Fruit fly (Drosophila melanogaster) whole organism, prepupa: Measurements from ENCODE around the gene CG14777.

ENCODE experiments used
- Blimp-1 ChIP-seq: fragments of 200-800 bp; sonication (Bioruptor generic); optimal IDR thresholded peaks from 3 replicates; lab custom pipeline; 2017; ENCODE audit warnings: missing biosample characterization, missing genetic modification characterization, mild to moderate bottlenecking, moderate library complexity, missing genetic modification reagents
- CG10631 ChIP-seq: fragments of 200-800 bp; sonication (Bioruptor generic); optimal IDR thresholded peaks from 2 replicates; lab custom pipeline; 2016; ENCODE audit warnings: missing biosample characterization, missing genetic modification characterization
- CG10669 ChIP-seq: fragments of 200-800 bp; sonication (Bioruptor generic); optimal IDR thresholded peaks from 3 replicates; lab custom pipeline; 2018; ENCODE audit warnings: missing biosample characterization, mild to moderate bottlenecking, missing genetic modification characterization, moderate library complexity
- CG11762 ChIP-seq: fragments of 200-800 bp; sonication (Bioruptor generic); optimal IDR thresholded peaks from 3 replicates; lab custom pipeline; 2016; ENCODE audit warnings: missing biosample characterization, missing genetic modification characterization; ENCODE audit not compliant: insufficient read depth
- CG1621 ChIP-seq: fragments of 200-800 bp; sonication (Bioruptor generic); optimal IDR thresholded peaks from 3 replicates; lab custom pipeline; 2018; ENCODE audit warnings: missing biosample characterization, mild to moderate bottlenecking, missing genetic modification characterization
- CG16779 ChIP-seq: fragments of 200-800 bp; sonication (Bioruptor generic); optimal IDR thresholded peaks from 3 replicates; lab custom pipeline; 2017; ENCODE audit warnings: missing biosample characterization, mild to moderate bottlenecking, missing genetic modification characterization
- CG3032 ChIP-seq: fragments of 200-800 bp; optimal IDR thresholded peaks from 2 replicates; lab custom pipeline; 2019; ENCODE audit warnings: missing biosample characterization, mild to moderate bottlenecking, missing genetic modification characterization, moderate library complexity
- CG32006 ChIP-seq: fragments of 200-800 bp; sonication (Bioruptor generic); optimal IDR thresholded peaks from 3 replicates; lab custom pipeline; 2017; ENCODE audit warnings: missing biosample characterization, mild to moderate bottlenecking, missing genetic modification characterization
- CG34406 ChIP-seq: fragments of 200-800 bp; sonication (Bioruptor generic); optimal IDR thresholded peaks from 3 replicates; lab custom pipeline; 2016; ENCODE audit warnings: missing biosample characterization, missing genetic modification characterization
- CG3919 ChIP-seq: fragments of 200-800 bp; sonication (Bioruptor generic); optimal IDR thresholded peaks from 3 replicates; lab custom pipeline; 2016; ENCODE audit warnings: missing biosample characterization, missing genetic modification characterization
- CG6163 ChIP-seq: fragments of 200-800 bp; sonication (Bioruptor generic); IDR thresholded peaks from 3 replicates; pipeline ENCODE4 v1.3.6; 2022; ENCODE audit warnings: missing biosample characterization, missing genetic modification characterization
- CG6276 ChIP-seq: fragments of 200-800 bp; sonication (Bioruptor generic); optimal IDR thresholded peaks from 2 replicates; lab custom pipeline; 2017; ENCODE audit warnings: missing biosample characterization, mild to moderate bottlenecking, missing genetic modification characterization
- CG6792 ChIP-seq: fragments of 200-800 bp; sonication (Bioruptor generic); optimal IDR thresholded peaks from 3 replicates; lab custom pipeline; 2016; ENCODE audit warnings: missing biosample characterization, missing genetic modification characterization
- CG6808 ChIP-seq: fragments of 200-800 bp; sonication (Bioruptor generic); optimal IDR thresholded peaks from 3 replicates; lab custom pipeline; 2017; ENCODE audit warnings: missing biosample characterization, missing genetic modification characterization, mild to moderate bottlenecking, moderate library complexity, missing genetic modification reagents
- CG6854 ChIP-seq: fragments of 200-800 bp; sonication (Bioruptor generic); optimal IDR thresholded peaks from 2 replicates; lab custom pipeline; 2017; ENCODE audit warnings: missing biosample characterization, mild to moderate bottlenecking, missing genetic modification characterization
- CG7368 ChIP-seq: fragments of 200-800 bp; sonication (Bioruptor generic); optimal IDR thresholded peaks from 3 replicates; lab custom pipeline; 2016; ENCODE audit warnings: missing biosample characterization, missing genetic modification characterization
- CG8319 ChIP-seq: fragments of 200-800 bp; sonication (Bioruptor generic); optimal IDR thresholded peaks from 3 replicates; lab custom pipeline; 2016; ENCODE audit warnings: missing biosample characterization, missing genetic modification characterization
- CG8632 ChIP-seq: fragments of 200-800 bp; sonication (Bioruptor generic); optimal IDR thresholded peaks from 3 replicates; lab custom pipeline; 2016; ENCODE audit warnings: missing biosample characterization, missing genetic modification characterization
- Eip78C ChIP-seq: fragments of 200-800 bp; sonication (Bioruptor generic); peaks from one replicate; lab custom pipeline; 2016; ENCODE audit warnings: missing biosample characterization, missing genetic modification characterization
- Ets96B ChIP-seq: fragments of 200-800 bp; optimal IDR thresholded peaks from 2 replicates; lab custom pipeline; 2019; ENCODE audit warnings: missing biosample characterization, mild to moderate bottlenecking, missing genetic modification characterization, moderate library complexity
- Gug ChIP-seq: fragments of 200-800 bp; sonication (Bioruptor generic); IDR thresholded peaks from 2 replicates; pipeline ENCODE4 v1.3.6; 2022; ENCODE audit warnings: missing biosample characterization, missing genetic modification characterization
- Hr38 ChIP-seq: sonication (Bioruptor generic); optimal IDR thresholded peaks from 2 replicates; lab custom pipeline; 2016; ENCODE audit warnings: missing biosample characterization, missing genetic modification characterization
- Hr4 ChIP-seq: fragments of 200-800 bp; sonication (Bioruptor generic); optimal IDR thresholded peaks from 3 replicates; lab custom pipeline; 2016; ENCODE audit warnings: missing biosample characterization, missing genetic modification characterization
- Met ChIP-seq: fragments of 200-800 bp; sonication (Bioruptor generic); optimal IDR thresholded peaks from 3 replicates; lab custom pipeline; 2016; ENCODE audit warnings: missing biosample characterization, missing genetic modification characterization
- OdsH ChIP-seq: fragments of 200-800 bp; sonication (Bioruptor generic); optimal IDR thresholded peaks from 3 replicates; lab custom pipeline; 2016; ENCODE audit warnings: missing biosample characterization, missing genetic modification characterization
- Smox ChIP-seq: fragments of 200-800 bp; sonication (Bioruptor generic); optimal IDR thresholded peaks from 3 replicates; lab custom pipeline; 2016; ENCODE audit warnings: missing biosample characterization, missing genetic modification characterization
- Sox102F ChIP-seq: fragments of 200-800 bp; sonication (Bioruptor generic); optimal IDR thresholded peaks from 2 replicates; lab custom pipeline; 2016; ENCODE audit warnings: missing biosample characterization, mild to moderate bottlenecking, missing genetic modification characterization
- Sox14 ChIP-seq: fragments of 200-800 bp; sonication (Bioruptor generic); optimal IDR thresholded peaks from 3 replicates; lab custom pipeline; 2016; ENCODE audit warnings: missing biosample characterization, missing genetic modification characterization
- Sox15 ChIP-seq: fragments of 200-800 bp; sonication (Bioruptor generic); optimal IDR thresholded peaks from 3 replicates; lab custom pipeline; 2016; ENCODE audit warnings: missing biosample characterization, missing genetic modification characterization
- achi ChIP-seq: fragments of 200-800 bp; sonication (Bioruptor generic); optimal IDR thresholded peaks from 3 replicates; lab custom pipeline; 2016; ENCODE audit warnings: missing biosample characterization, missing genetic modification characterization
- cyc ChIP-seq: fragments of 200-800 bp; sonication (Bioruptor generic); optimal IDR thresholded peaks from 3 replicates; lab custom pipeline; 2016; ENCODE audit warnings: missing biosample characterization, missing genetic modification characterization
- dac ChIP-seq: fragments of 200-800 bp; sonication (Bioruptor generic); optimal IDR thresholded peaks from 2 replicates; lab custom pipeline; 2017; ENCODE audit warnings: missing biosample characterization, mild to moderate bottlenecking, missing genetic modification characterization
- esn ChIP-seq: fragments of 200-800 bp; sonication (Bioruptor generic); optimal IDR thresholded peaks from 2 replicates; lab custom pipeline; 2016; ENCODE audit warnings: missing biosample characterization, mild to moderate bottlenecking, missing genetic modification characterization, moderate library complexity
- fd59A ChIP-seq: fragments of 200-800 bp; sonication (Bioruptor generic); optimal IDR thresholded peaks from 2 replicates; lab custom pipeline; 2017; ENCODE audit warnings: missing biosample characterization, mild to moderate bottlenecking, missing genetic modification characterization, missing genetic modification reagents
- fd85E ChIP-seq: fragments of 200-800 bp; sonication (Bioruptor generic); optimal IDR thresholded peaks from 3 replicates; lab custom pipeline; 2016; ENCODE audit warnings: missing biosample characterization, missing genetic modification characterization
- fkh ChIP-seq: fragments of 200-800 bp; sonication (Bioruptor generic); optimal IDR thresholded peaks from 3 replicates; lab custom pipeline; 2017; ENCODE audit warnings: missing biosample characterization, mild to moderate bottlenecking, missing genetic modification characterization, moderate library complexity
- lz ChIP-seq: fragments of 200-800 bp; sonication (Bioruptor generic); optimal IDR thresholded peaks from 3 replicates; lab custom pipeline; 2016; ENCODE audit warnings: missing biosample characterization, missing genetic modification characterization
- net ChIP-seq: fragments of 200-800 bp; sonication (Bioruptor generic); optimal IDR thresholded peaks from 3 replicates; lab custom pipeline; 2016; ENCODE audit warnings: missing biosample characterization, missing genetic modification characterization
- pdm3 ChIP-seq: fragments of 200-800 bp; sonication (Bioruptor generic); optimal IDR thresholded peaks from 3 replicates; lab custom pipeline; 2016; ENCODE audit warnings: missing biosample characterization, missing genetic modification characterization
- salr ChIP-seq, 2 experiments: fragments of 200-800 bp; sonication (Bioruptor generic); optimal IDR thresholded peaks; 3 replicates each; lab custom pipeline; 2016 to 2018; ENCODE audit warnings: missing biosample characterization in 2 of 2, missing genetic modification characterization in 2 of 2, mild to moderate bottlenecking in 1 of 2
- ss ChIP-seq, 2 experiments: fragments of 200-800 bp; sonication (Bioruptor generic); optimal IDR thresholded peaks; 2 replicates in 1 of 2; 3 replicates in 1 of 2; lab custom pipeline; 2017 to 2018; ENCODE audit warnings: mild to moderate bottlenecking in 2 of 2, missing biosample characterization in 2 of 2, missing genetic modification characterization in 2 of 2, moderate library complexity in 1 of 2
- svp ChIP-seq: fragments of 200-800 bp; sonication (Bioruptor generic); peaks from one replicate; lab custom pipeline; 2016; ENCODE audit warnings: missing biosample characterization, missing genetic modification characterization
- topi ChIP-seq: fragments of 200-800 bp; sonication (Bioruptor generic); optimal IDR thresholded peaks from 3 replicates; lab custom pipeline; 2016; ENCODE audit warnings: missing biosample characterization, missing genetic modification characterization
- vri ChIP-seq: fragments of 200-800 bp; sonication (Bioruptor generic); optimal IDR thresholded peaks from 3 replicates; lab custom pipeline; 2016; ENCODE audit warnings: missing biosample characterization, mild to moderate bottlenecking, missing genetic modification characterization

CG14777 gene

dm6 chrX:1478276-1479122, 12.6 kb downstream of the CG14777 start, which contains the start of gene rush (continued):
- no peak for TF ChIP-seq Blimp-1 (GFP tag; lab: Kevin White, UChicago)
- TF ChIP-seq CG8632 (GFP tag; lab: Kevin White, UChicago) = no peak
- TF ChIP-seq cyc (GFP tag; lab: Kevin White, UChicago) = peak; percentile 24
- TF ChIP-seq esn = peak; percentile 36
- TF ChIP-seq Sox15 (GFP tag; lab: Kevin White, UChicago) = no peak
- no peak for TF ChIP-seq CG10631
- peak in 1 of 2 experiments; percentile 15 for TF ChIP-seq ss (GFP tag; optimal IDR thresholded peaks at IDR 0.05; lab: Kevin White, UChicago)
- peak; percentile 34 for TF ChIP-seq CG32006
- TF ChIP-seq salr (GFP tag; optimal IDR thresholded peaks at IDR 0.05; lab: Kevin White, UChicago) = no peak
- no peak for TF ChIP-seq vri
- peak; percentile 30 for TF ChIP-seq lz (GFP tag; lab: Kevin White, UChicago)
- no peak for TF ChIP-seq CG11762 (GFP tag; lab: Kevin White, UChicago)
- no peak for TF ChIP-seq fd59A (GFP tag; lab: Kevin White, UChicago)
- TF ChIP-seq net (GFP tag; lab: Kevin White, UChicago) = peak; percentile 18
- no peak for TF ChIP-seq Hr4 (GFP tag; lab: Kevin White, UChicago)
- TF ChIP-seq Hr38 (GFP tag; lab: Kevin White, UChicago) = no peak

DNA sequence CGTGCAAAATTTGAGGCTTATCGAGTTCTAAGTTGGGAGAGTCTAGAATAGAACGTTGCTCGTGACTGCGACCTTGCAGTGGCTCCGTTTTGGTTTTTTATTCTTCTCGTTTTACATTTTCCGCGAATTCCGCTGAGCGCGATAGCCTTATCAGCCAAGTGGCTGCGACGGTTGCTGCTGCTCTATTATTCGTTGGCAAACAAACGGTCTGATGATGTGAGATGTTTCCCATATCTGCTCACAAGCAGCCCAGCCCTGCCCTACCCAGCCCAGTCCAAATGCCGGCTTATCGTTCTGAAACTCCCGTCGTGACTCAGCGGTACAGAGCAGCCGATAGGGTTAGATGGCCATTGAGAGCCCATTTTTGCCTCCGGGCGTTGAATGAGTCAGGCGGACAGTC, 14.5 kb downstream of the CG14777 start:
- TF ChIP-seq Eip78C (GFP tag; lab: Kevin White, UChicago) (no peak), svp (GFP tag; lab: Kevin White, UChicago) (peak; percentile 57), CG6808 (GFP tag; lab: Kevin White, UChicago) (no peak)

DNA sequence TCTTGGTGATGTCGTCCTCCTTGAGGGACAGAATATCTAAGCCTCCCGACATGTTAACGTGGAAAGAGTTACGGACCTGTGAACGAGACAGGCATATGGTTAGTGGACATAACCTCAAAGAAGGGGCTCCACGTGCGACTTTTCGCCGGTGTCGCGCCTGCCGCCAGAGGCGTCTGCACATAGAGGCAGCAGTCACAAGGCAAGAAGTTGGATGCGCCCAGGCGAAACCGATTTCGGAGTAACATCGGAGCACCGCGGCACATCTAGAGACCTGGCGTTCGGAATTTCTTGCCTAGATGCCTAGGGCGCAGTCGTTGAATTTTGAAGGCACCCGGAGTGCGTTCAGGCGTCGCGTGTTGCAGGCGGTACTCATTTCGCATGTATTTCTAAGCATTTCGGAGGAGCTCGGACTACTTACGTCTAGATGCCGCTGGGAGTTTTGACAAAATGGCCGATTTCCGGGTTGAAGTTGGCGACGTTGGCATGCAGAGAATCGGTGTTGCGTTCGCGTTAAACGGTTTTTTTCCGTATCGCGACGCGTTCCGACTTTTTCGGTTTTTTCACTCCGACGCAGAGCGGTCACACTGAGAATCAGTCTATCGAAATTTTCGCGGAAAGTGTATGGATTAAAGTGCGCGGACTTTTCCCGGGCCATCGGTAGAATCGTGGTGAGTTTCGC, 17.0 kb downstream of the CG14777 start, which contains the start of the genes sta and inc:
sta (minus strand) TSS at position 574 of the 679 bp plus-strand sequence.
inc (plus strand) TSS at position 640 of the 679 bp plus-strand sequence.
- TF ChIP-seq CG6163 (GFP tag; lab: Robert Waterston, UW) = peak; percentile 76
- TF ChIP-seq Eip78C (GFP tag; lab: Kevin White, UChicago) = peak; percentile 90
- peak; percentile 63 for TF ChIP-seq CG7368 (GFP tag; lab: Kevin White, UChicago)
- TF ChIP-seq topi (GFP tag; lab: Kevin White, UChicago) = peak; percentile 70
- peak; percentile 80 for TF ChIP-seq achi (GFP tag; lab: Kevin White, UChicago)
- peak; percentile 77 for TF ChIP-seq CG3919 (GFP tag; lab: Kevin White, UChicago)
- TF ChIP-seq OdsH = peak; percentile 26
- peak; percentile 86 for TF ChIP-seq CG1621
- TF ChIP-seq Hr4 (GFP tag; lab: Kevin White, UChicago) = no peak
- TF ChIP-seq Gug (GFP tag; lab: Robert Waterston, UW) = no peak
- TF ChIP-seq CG6276 (GFP tag; lab: Kevin White, UChicago) = no peak
- peak; percentile 50 for TF ChIP-seq CG3032 (tag; lab: Kevin White, UChicago)
- no peak for TF ChIP-seq Sox15 (GFP tag; lab: Kevin White, UChicago)
- TF ChIP-seq CG34406 (GFP tag; lab: Kevin White, UChicago) = peak; percentile 40
- peak; percentile 56 for TF ChIP-seq Sox14 (GFP tag; lab: Kevin White, UChicago)
- peak; percentile 68 for TF ChIP-seq Met
- peak; percentile 51 for TF ChIP-seq dac
- peak; percentile 54 for TF ChIP-seq CG6792 (GFP tag; lab: Kevin White, UChicago)
- TF ChIP-seq CG11762 (GFP tag; lab: Kevin White, UChicago) = peak; percentile 3
- peak; percentile 35 for TF ChIP-seq fkh (GFP tag; lab: Kevin White, UChicago)
- peak; percentile 44 for TF ChIP-seq Sox102F (GFP tag; lab: Kevin White, UChicago)
- TF ChIP-seq CG8632 (GFP tag; lab: Kevin White, UChicago) = peak; percentile 28
- peak; percentile 29 for TF ChIP-seq Blimp-1 (GFP tag; lab: Kevin White, UChicago)
- TF ChIP-seq net (GFP tag; lab: Kevin White, UChicago) = peak; percentile 46
- peak; percentile 28 for TF ChIP-seq CG16779 (tag; lab: Kevin White, UChicago)
- TF ChIP-seq svp (GFP tag; lab: Kevin White, UChicago) = peak; percentile 65
- TF ChIP-seq fd85E (GFP tag; lab: Kevin White, UChicago) = peak; percentile 34
- TF ChIP-seq CG8319 (GFP tag; lab: Kevin White, UChicago) = peak; percentile 10
- peak; percentile 34 for TF ChIP-seq pdm3 (GFP tag; lab: Kevin White, UChicago)
- peak; percentile 31 for TF ChIP-seq Smox (GFP tag; lab: Kevin White, UChicago)
- peak; percentile 91 for TF ChIP-seq CG6854
- TF ChIP-seq CG10669 (GFP tag; lab: Kevin White, UChicago) = peak; percentile 41
- peak; percentile 64 for TF ChIP-seq vri
- TF ChIP-seq Ets96B (tag; lab: Kevin White, UChicago) = peak; percentile 20
